Worm (Caenorhabditis elegans) whole organism, young adult: ENCODE results near the gene F14F7.4.
A peak's percentile ranks its signal among the peaks of the same experiment; 100 is the strongest.

Source experiments
- C17E4.6 ChIP-seq: fragments of 200-800 bp; sonication (Bioruptor generic); IDR thresholded peaks from 2 replicates; pipeline ENCODE4 v1.3.6; 2022; ENCODE audit warnings: missing genetic modification reagents, missing genetic modification characterization, missing compliant biosample characterization
- F10E7.11 ChIP-seq: sonication (generic microtip); optimal IDR thresholded peaks from 2 replicates; lab custom pipeline; 2017; ENCODE audit warnings: mild to moderate bottlenecking, missing genetic modification characterization, moderate library complexity, missing compliant biosample characterization
- F57A8.1 ChIP-seq: fragments of 200-800 bp; sonication (Bioruptor generic); optimal IDR thresholded peaks from 2 replicates; lab custom pipeline; 2018; ENCODE audit warnings: mild to moderate bottlenecking, missing genetic modification characterization, moderate library complexity, missing compliant biosample characterization
- K11D2.4 ChIP-seq: fragments of 200-800 bp; sonication (Bioruptor generic); IDR thresholded peaks from 2 replicates; pipeline ENCODE4 v1.3.6; 2022; ENCODE audit warnings: missing genetic modification reagents, missing genetic modification characterization, missing compliant biosample characterization
- K12H6.12 ChIP-seq: fragments of 200-800 bp; sonication (Bioruptor generic); optimal IDR thresholded peaks from 2 replicates; lab custom pipeline; 2018; ENCODE audit warnings: mild to moderate bottlenecking, missing genetic modification characterization, missing compliant biosample characterization
- Y53G8AR.9 ChIP-seq: fragments of 200-800 bp; sonication (Bioruptor generic); conservative IDR thresholded peaks from 2 replicates; pipeline ENCODE4 v1.3.6; 2022; ENCODE audit warnings: missing genetic modification reagents, missing genetic modification characterization, missing compliant biosample characterization
- Y95B8A.8 ChIP-seq: fragments of 200-800 bp; sonication (Bioruptor generic); IDR thresholded peaks from 2 replicates; pipeline ENCODE4 v1.3.6; 2022; ENCODE audit warnings: missing genetic modification reagents, missing genetic modification characterization, missing compliant biosample characterization
- ceh-58 ChIP-seq: fragments of 200-800 bp; sonication (Bioruptor generic); IDR thresholded peaks from 2 replicates; pipeline ENCODE4 v1.3.6; 2022; ENCODE audit warnings: missing genetic modification characterization, missing compliant biosample characterization
- ceh-79 ChIP-seq: sonication (generic microtip); optimal IDR thresholded peaks from 2 replicates; lab custom pipeline; 2017; ENCODE audit warnings: mild to moderate bottlenecking, missing genetic modification characterization, missing compliant biosample characterization
- ceh-91 ChIP-seq: fragments of 200-800 bp; sonication (Bioruptor generic); IDR thresholded peaks from 2 replicates; pipeline ENCODE4 v1.3.6; 2022; ENCODE audit warnings: missing genetic modification reagents, missing genetic modification characterization, missing compliant biosample characterization
- dox-1 ChIP-seq: fragments of 200-800 bp; sonication (Bioruptor generic); IDR thresholded peaks from 2 replicates; pipeline ENCODE4 v1.3.6; 2022; ENCODE audit warnings: missing genetic modification reagents, missing genetic modification characterization, missing compliant biosample characterization
- egl-44 ChIP-seq: fragments of 200-800 bp; sonication (Bioruptor generic); IDR thresholded peaks from 2 replicates; pipeline ENCODE4 v1.3.6; 2022; ENCODE audit warnings: missing genetic modification reagents, missing genetic modification characterization, missing compliant biosample characterization
- egrh-3 ChIP-seq: fragments of 200-800 bp; sonication (Bioruptor generic); IDR thresholded peaks from 2 replicates; pipeline ENCODE4 v1.3.6; 2022; ENCODE audit warnings: missing genetic modification reagents, missing genetic modification characterization, missing compliant biosample characterization
- gei-17 ChIP-seq: fragments of 200-800 bp; sonication (Bioruptor generic); optimal IDR thresholded peaks from 2 replicates; lab custom pipeline; 2018; ENCODE audit warnings: mild to moderate bottlenecking, missing genetic modification characterization, missing compliant biosample characterization
- him-1 ChIP-seq: sonication (generic microtip); optimal IDR thresholded peaks from 2 replicates; lab custom pipeline; 2016; ENCODE audit warnings: missing genotype, missing genetic modification reagents, missing genetic modification characterization, missing compliant biosample characterization
- hlh-12 ChIP-seq: sonication (generic microtip); optimal IDR thresholded peaks from 2 replicates; lab custom pipeline; 2016; ENCODE audit warnings: missing genetic modification characterization, missing compliant biosample characterization
- hmg-20 ChIP-seq: fragments of 200-800 bp; sonication (Bioruptor generic); IDR thresholded peaks from 2 replicates; pipeline ENCODE4 v1.3.6; 2022; ENCODE audit warnings: missing genetic modification reagents, missing genetic modification characterization, missing compliant biosample characterization
- hrde-1 ChIP-seq: sonication (generic microtip); optimal IDR thresholded peaks from 2 replicates; lab custom pipeline; 2016; ENCODE audit warnings: missing genetic modification characterization, mild to moderate bottlenecking, missing compliant biosample characterization, moderate library complexity, missing genotype, missing genetic modification reagents, borderline replicate concordance
- hsf-1 ChIP-seq: fragments of 200-800 bp; sonication (Bioruptor generic); IDR thresholded peaks from 2 replicates; pipeline ENCODE4 v1.3.6; 2022; ENCODE audit warnings: missing genetic modification reagents, missing genetic modification characterization, missing compliant biosample characterization
- lir-1 ChIP-seq: fragments of 200-800 bp; sonication (Bioruptor generic); conservative IDR thresholded peaks from 2 replicates; pipeline ENCODE4 v1.3.6; 2022; ENCODE audit warnings: missing genetic modification reagents, missing genetic modification characterization, missing compliant biosample characterization
- lsy-27 ChIP-seq: sonication (generic microtip); optimal IDR thresholded peaks from 2 replicates; lab custom pipeline; 2017; ENCODE audit warnings: missing genetic modification characterization, mild to moderate bottlenecking, missing compliant biosample characterization, antibody characterized with exemption, missing genotype, borderline replicate concordance; ENCODE audit not compliant: insufficient read depth
- nfyb-1 ChIP-seq: fragments of 200-800 bp; sonication (Bioruptor generic); IDR thresholded peaks from 2 replicates; pipeline ENCODE4 v1.3.6; 2022; ENCODE audit warnings: missing genetic modification reagents, missing genetic modification characterization, missing compliant biosample characterization
- nhr-179 ChIP-seq: sonication (generic microtip); optimal IDR thresholded peaks from 2 replicates; lab custom pipeline; 2016; ENCODE audit warnings: mild to moderate bottlenecking, missing genetic modification characterization, missing compliant biosample characterization
- nhr-80 ChIP-seq: sonication (generic microtip); optimal IDR thresholded peaks from 2 replicates; lab custom pipeline; 2016; ENCODE audit warnings: missing genetic modification characterization, missing compliant biosample characterization
- pbrm-1 ChIP-seq: fragments of 200-800 bp; sonication (Bioruptor generic); IDR thresholded peaks from 2 replicates; pipeline ENCODE4 v1.3.6; 2022; ENCODE audit warnings: missing genetic modification reagents, missing genetic modification characterization, missing compliant biosample characterization
- rpc-1 ChIP-seq, 2 experiments: fragments of 150-350 bp in 1 of 2; sonication (generic microtip) in 1 of 2; optimal IDR thresholded peaks; 2 replicates each; lab custom pipeline; 2014 to 2018; ENCODE audit warnings: missing biosample characterization in 1 of 2, missing genetic modification characterization in 1 of 2, missing genetic modification reagents in 1 of 2, missing genotype in 1 of 2
- sdz-38 ChIP-seq: sonication (generic microtip); optimal IDR thresholded peaks from 2 replicates; lab custom pipeline; 2016; ENCODE audit warnings: missing genotype, missing genetic modification characterization, missing compliant biosample characterization
- sea-2 ChIP-seq: fragments of 200-800 bp; sonication (Bioruptor generic); IDR thresholded peaks from 2 replicates; pipeline ENCODE4 v1.3.6; 2022; ENCODE audit warnings: missing genetic modification characterization, missing compliant biosample characterization
- snpc-1.3 ChIP-seq: sonication (generic microtip); optimal IDR thresholded peaks from 2 replicates; lab custom pipeline; 2017; ENCODE audit warnings: missing genetic modification characterization, mild to moderate bottlenecking, missing compliant biosample characterization, antibody characterized with exemption, moderate library complexity, missing genotype, missing genetic modification reagents; ENCODE audit not compliant: insufficient read depth
- snpc-3.4 ChIP-seq: sonication (generic microtip); optimal IDR thresholded peaks from 2 replicates; lab custom pipeline; 2017; ENCODE audit warnings: missing genetic modification characterization, mild to moderate bottlenecking, missing compliant biosample characterization, antibody characterized with exemption, moderate library complexity, missing genotype, missing genetic modification reagents
- snpc-4 ChIP-seq, 5 experiments: fragments of 150-350 bp in 1 of 5; sonication (generic microtip) in 4 of 5; optimal IDR thresholded peaks; 2 replicates each; lab custom pipeline; 2014 to 2018; ENCODE audit warnings: missing genetic modification characterization in 5 of 5, missing biosample characterization in 3 of 5, antibody characterized with exemption in 2 of 5, mild to moderate bottlenecking in 2 of 5, missing compliant biosample characterization in 2 of 5, missing genotype in 2 of 5, moderate library complexity in 2 of 5, missing genetic modification reagents in 1 of 5
- somi-1 ChIP-seq: fragments of 200-800 bp; sonication (Bioruptor generic); optimal IDR thresholded peaks from 2 replicates; lab custom pipeline; 2018; ENCODE audit warnings: mild to moderate bottlenecking, missing genetic modification characterization, missing compliant biosample characterization
- unc-130 ChIP-seq: sonication (generic microtip); optimal IDR thresholded peaks from 2 replicates; lab custom pipeline; 2016; ENCODE audit warnings: missing genetic modification reagents, missing genetic modification characterization, missing compliant biosample characterization
- unc-62 ChIP-seq: fragments of 150-350 bp; optimal IDR thresholded peaks from 2 replicates; lab custom pipeline; 2014; ENCODE audit warnings: missing biosample characterization, missing genetic modification reagents, missing genetic modification characterization
- xnd-1 ChIP-seq: sonication (generic microtip); optimal IDR thresholded peaks from 2 replicates; lab custom pipeline; 2016; ENCODE audit warnings: missing genotype, missing genetic modification reagents, missing genetic modification characterization, missing compliant biosample characterization
- zfh-2 ChIP-seq: fragments of 200-800 bp; sonication (Bioruptor generic); conservative IDR thresholded peaks from 2 replicates; pipeline ENCODE4 v1.3.6; 2022; ENCODE audit warnings: missing genetic modification reagents, missing genetic modification characterization, missing compliant biosample characterization
- zim-3 ChIP-seq: sonication (generic microtip); optimal IDR thresholded peaks from 2 replicates; lab custom pipeline; 2017; ENCODE audit warnings: mild to moderate bottlenecking, missing genetic modification characterization, moderate library complexity, missing compliant biosample characterization
- ztf-25 ChIP-seq: fragments of 200-800 bp; sonication (Bioruptor generic); IDR thresholded peaks from 2 replicates; pipeline ENCODE4 v1.3.6; 2022; ENCODE audit warnings: missing genetic modification reagents, missing genetic modification characterization, missing compliant biosample characterization
- ztf-3 ChIP-seq: fragments of 200-800 bp; sonication (Bioruptor generic); optimal IDR thresholded peaks from 2 replicates; lab custom pipeline; 2018; ENCODE audit warnings: mild to moderate bottlenecking, missing genetic modification characterization, missing compliant biosample characterization

The F14F7.4 gene

DNA sequence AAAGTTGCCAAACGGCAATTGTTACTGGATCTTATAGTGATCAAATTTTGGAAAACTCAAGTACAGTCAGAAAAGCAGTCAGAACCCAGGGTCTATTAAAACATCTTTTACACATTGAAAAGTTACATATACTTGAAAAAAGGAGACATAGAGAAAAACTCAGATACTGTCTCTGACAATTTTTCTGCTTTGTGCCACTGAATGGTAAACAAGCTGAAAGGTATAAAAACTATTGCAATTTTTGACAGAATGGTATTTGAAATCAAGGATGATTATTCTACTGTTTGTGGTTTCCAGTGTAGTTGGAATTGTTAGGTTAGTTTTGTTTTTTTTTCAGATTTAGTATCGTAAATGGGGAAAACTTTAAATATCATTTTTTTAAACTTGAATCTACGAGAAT lies 8.8 kb downstream of the F14F7.4 start, which contains the start of gene cyp-13A11:
TSS of gene cyp-13A11 (plus strand) at position 266 of the 400 bp plus-strand sequence.
- TF ChIP-seq F10E7.11 (tag; lab: Kevin White, UChicago): no peak
- TF ChIP-seq lsy-27: no peak
- no peak for TF ChIP-seq snpc-3.4 (tag; lab: Kevin White, UChicago)
- no peak for TF ChIP-seq somi-1 (GFP tag; lab: Kevin White, UChicago)
- no peak for TF ChIP-seq F57A8.1 (GFP tag; lab: Kevin White, UChicago)
- no peak for TF ChIP-seq gei-17 (GFP tag; lab: Kevin White, UChicago)
- no peak for TF ChIP-seq hlh-12 (tag; lab: Kevin White, UChicago)
- TF ChIP-seq snpc-4 (GFP tag; optimal IDR thresholded peaks at IDR 0.05; lab: Kevin White, UChicago): no peak
- no peak for TF ChIP-seq snpc-4 (tag; optimal IDR thresholded peaks at IDR 0.05; lab: Kevin White, UChicago)
- no peak for TF ChIP-seq hmg-20 (GFP tag; lab: Robert Waterston, UW)
- TF ChIP-seq ztf-25 (GFP tag; lab: Robert Waterston, UW): no peak
- no peak for TF ChIP-seq nhr-179 (tag; lab: Kevin White, UChicago)
- no peak for TF ChIP-seq sdz-38 (tag; lab: Kevin White, UChicago)
- TF ChIP-seq egl-44 (GFP tag; lab: Robert Waterston, UW): no peak

DNA sequence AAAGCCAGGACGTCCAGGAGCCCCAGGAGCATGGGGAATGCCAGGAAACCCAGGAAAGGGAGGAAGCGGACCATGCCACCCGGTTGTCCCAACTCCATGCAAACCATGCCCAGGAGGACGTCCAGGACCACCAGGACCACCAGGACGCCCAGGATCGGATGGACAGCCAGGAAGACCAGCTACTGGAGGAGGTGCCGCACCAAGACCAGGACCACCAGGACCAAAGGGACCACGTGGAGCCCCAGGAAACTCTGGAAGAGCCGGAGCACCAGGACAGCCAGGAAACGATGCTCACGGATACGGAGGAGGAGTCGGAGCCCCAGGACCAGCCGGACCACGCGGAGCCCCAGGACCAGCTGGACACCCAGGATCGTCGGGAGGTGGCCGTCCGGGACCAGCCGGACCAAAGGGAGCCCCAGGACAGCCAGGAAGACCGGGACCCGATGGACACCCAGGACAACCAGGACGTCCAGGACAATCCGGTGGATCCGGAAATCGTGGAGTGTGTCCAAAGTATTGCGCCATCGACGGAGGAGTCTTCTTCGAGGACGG lies 9.9 kb downstream of the F14F7.4 start:
- TF ChIP-seq unc-130 (GFP tag; lab: Kevin White, UChicago): no peak
- no peak for TF ChIP-seq hrde-1
- no peak for TF ChIP-seq snpc-4 (GFP tag; optimal IDR thresholded peaks at IDR 0.05; lab: Kevin White, UChicago)
- TF ChIP-seq snpc-4 (tag; optimal IDR thresholded peaks at IDR 0.05; lab: Kevin White, UChicago): no peak
- TF ChIP-seq hsf-1 (GFP tag; lab: Robert Waterston, UW): 0 out of 2 replicates have a peak, but pooled peaks have one; percentile 36
- TF ChIP-seq zfh-2: peak; percentile 95
- no peak for TF ChIP-seq ztf-3 (GFP tag; lab: Kevin White, UChicago)
- TF ChIP-seq lir-1 (GFP tag; lab: Robert Waterston, UW): no peak
- peak; percentile 52; the same call in 1 of the 2 replicates for TF ChIP-seq dox-1 (GFP tag; lab: Robert Waterston, UW)
- peak; percentile 95 for TF ChIP-seq egrh-3 (GFP tag; lab: Robert Waterston, UW)
- TF ChIP-seq, all 124 proteins: peak for 4

DNA sequence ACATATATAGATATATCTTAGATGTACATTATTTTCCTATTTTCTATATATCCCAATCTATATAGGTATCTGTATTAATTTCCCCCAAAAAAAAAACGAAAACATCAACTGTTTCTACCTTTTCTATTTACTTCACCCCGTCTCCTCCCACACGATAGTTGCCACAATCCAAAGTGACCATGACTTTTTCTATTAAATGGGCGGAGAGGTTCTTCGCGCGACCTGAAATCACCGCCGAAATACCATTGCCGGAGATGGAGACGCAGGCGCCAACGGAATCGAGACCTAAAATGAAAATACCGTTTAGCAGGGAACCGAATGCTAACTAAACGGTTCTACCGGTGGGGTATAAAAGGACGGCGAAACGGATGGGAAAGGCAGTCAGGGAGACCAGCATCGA lies 10.9 kb downstream of the F14F7.4 start, which contains the start of gene col-98:
TSS of gene col-98 (plus strand) at position 390 of the 400 bp plus-strand sequence.
- TF ChIP-seq Y53G8AR.9 (GFP tag; lab: Robert Waterston, UW) (no peak), nfyb-1 (GFP tag; lab: Robert Waterston, UW) (no peak)

- no peak for TF ChIP-seq hmg-20 (GFP tag; lab: Robert Waterston, UW)
- TF ChIP-seq rpc-1 (optimal IDR thresholded peaks at IDR 0.05; lab: Kevin White, UChicago): peak; percentile 82
- peak; percentile 88 for TF ChIP-seq rpc-1 (tag; optimal IDR thresholded peaks at IDR 0.05; lab: Kevin White, UChicago)
- peak; percentile 41 for TF ChIP-seq snpc-4 (GFP tag; optimal IDR thresholded peaks at IDR 0.05; lab: Kevin White, UChicago)
- TF ChIP-seq snpc-4 (tag; optimal IDR thresholded peaks at IDR 0.05; lab: Kevin White, UChicago): peak in 2 of 4 experiments; percentile 32 to 48
- 0 out of 2 replicates have a peak, but pooled peaks have one; percentile 12 for TF ChIP-seq ceh-58 (GFP tag; lab: Robert Waterston, UW)
- TF ChIP-seq snpc-1.3: peak; percentile 25
- TF ChIP-seq ceh-91 (GFP tag; lab: Robert Waterston, UW): no peak
- no peak for TF ChIP-seq xnd-1 (tag; lab: Kevin White, UChicago)
- peak; percentile 46 for TF ChIP-seq F10E7.11 (tag; lab: Kevin White, UChicago)
- TF ChIP-seq ceh-79 (tag; lab: Kevin White, UChicago): no peak
- TF ChIP-seq him-1 (tag; lab: Kevin White, UChicago): peak; percentile 69
- peak; percentile 74 for TF ChIP-seq dox-1 (GFP tag; lab: Robert Waterston, UW)
- TF ChIP-seq zim-3 (tag; lab: Kevin White, UChicago): no peak
- TF ChIP-seq nhr-80: peak; percentile 15
- no peak for TF ChIP-seq sea-2
- no peak for TF ChIP-seq C17E4.6 (GFP tag; lab: Robert Waterston, UW)
- no peak for TF ChIP-seq Y95B8A.8
- TF ChIP-seq K12H6.12 (tag; lab: Kevin White, UChicago): no peak
- TF ChIP-seq pbrm-1: peak; percentile 56; the same call in 1 of the 2 replicates
- TF ChIP-seq K11D2.4: 0 out of 2 replicates have a peak, but pooled peaks have one; percentile 35
- TF ChIP-seq unc-62: no peak
Observed at ce11 chrIII:13015754-13016317, 13.7 kb downstream of the F14F7.4 start.
